Fruit fly (Drosophila melanogaster): ENCODE data around the gene dpr19.

The dpr19 gene

dm6 chr2L:10396877-10397587, 21.1 kb downstream of the dpr19 start:
- TF ChIP-seq Mnt (GFP tag; optimal IDR thresholded peaks at IDR 0.05), result peak; percentile 65
- TF ChIP-seq CG33017 (tag; optimal IDR thresholded peaks at IDR 0.05), result no peak
- TF ChIP-seq tj (GFP tag; optimal IDR thresholded peaks at IDR 0.05), result peak; percentile 84
- peak; percentile 59 for TF ChIP-seq cic (GFP tag; optimal IDR thresholded peaks at IDR 0.05)
- peak; percentile 99 for TF ChIP-seq kay (GFP tag; ENCODE audit: borderline replicate concordance)
- TF ChIP-seq ovo (GFP tag; optimal IDR thresholded peaks at IDR 0.05), result no peak

dm6 chr2L:10403803-10404315, 27.9 kb downstream of the dpr19 start:
- no peak for TF ChIP-seq CG7101 (tag; optimal IDR thresholded peaks at IDR 0.05)
- TF ChIP-seq CG5204 (GFP tag; optimal IDR thresholded peaks at IDR 0.05), result no peak
- TF ChIP-seq Mnt (GFP tag; optimal IDR thresholded peaks at IDR 0.05), result no peak
- peak; percentile 86 for TF ChIP-seq kay (GFP tag; ENCODE audit: borderline replicate concordance)
- no peak for TF ChIP-seq toe (GFP tag; optimal IDR thresholded peaks at IDR 0.05)
- no peak for TF ChIP-seq Crg-1 (GFP tag; optimal IDR thresholded peaks at IDR 0.05)
- TF ChIP-seq CG33017 (tag; optimal IDR thresholded peaks at IDR 0.05), result no peak
- TF ChIP-seq bab1 (GFP tag; optimal IDR thresholded peaks at IDR 0.05), result peak; percentile 39
- no peak for TF ChIP-seq cic (GFP tag; optimal IDR thresholded peaks at IDR 0.05)
- TF ChIP-seq CG7045 (GFP tag; optimal IDR thresholded peaks at IDR 0.05), result no peak
- no peak for TF ChIP-seq cnc (optimal IDR thresholded peaks at IDR 0.05)

dm6 chr2L:10405008-10405654, 29.2 kb downstream of the dpr19 start, which contains the start of the genes CG17768, LSm-4 and Ir31a:
Gene CG17768 (minus strand): TSS chr2L:10405203.
Gene LSm-4 (minus strand): TSS chr2L:10405203.
Gene Ir31a (plus strand): TSS chr2L:10405565.
- TF ChIP-seq ovo (GFP tag; optimal IDR thresholded peaks at IDR 0.05), result no peak
- no peak for TF ChIP-seq CG7045 (GFP tag; optimal IDR thresholded peaks at IDR 0.05)
- no peak for TF ChIP-seq Hr96 (GFP tag; optimal IDR thresholded peaks at IDR 0.05)
- no peak for TF ChIP-seq CG33017 (tag; optimal IDR thresholded peaks at IDR 0.05)
- no peak for TF ChIP-seq CG5204 (GFP tag; optimal IDR thresholded peaks at IDR 0.05)
- TF ChIP-seq CG12768 (GFP tag; optimal IDR thresholded peaks at IDR 0.05), result no peak
- no peak for TF ChIP-seq CG14711 (tag; optimal IDR thresholded peaks at IDR 0.05)

- TF ChIP-seq Clk (GFP tag; optimal IDR thresholded peaks at IDR 0.05) (peak; percentile 74), pad (GFP tag; optimal IDR thresholded peaks at IDR 0.05) (peak; percentile 64), CG1620 (GFP tag; optimal IDR thresholded peaks at IDR 0.05) (peak; percentile 83), cic (GFP tag; optimal IDR thresholded peaks at IDR 0.05) (no peak), ovo (GFP tag; optimal IDR thresholded peaks at IDR 0.05) (no peak), CG7101 (tag; optimal IDR thresholded peaks at IDR 0.05) (peak; percentile 87), CG11617 (GFP tag; optimal IDR thresholded peaks at IDR 0.05) (peak; percentile 86), CG5204 (GFP tag; optimal IDR thresholded peaks at IDR 0.05) (no peak), bab1 (GFP tag; optimal IDR thresholded peaks at IDR 0.05) (peak; percentile 73), CG12768 (GFP tag; optimal IDR thresholded peaks at IDR 0.05) (peak; percentile 80), CG7045 (GFP tag; optimal IDR thresholded peaks at IDR 0.05) (peak; percentile 80), kay (GFP tag; ENCODE audit: borderline replicate concordance) (peak; percentile 54), Crg-1 (GFP tag; optimal IDR thresholded peaks at IDR 0.05) (peak; percentile 83), CG14711 (tag; optimal IDR thresholded peaks at IDR 0.05) (peak; percentile 60), tj (GFP tag; optimal IDR thresholded peaks at IDR 0.05) (peak; percentile 53), toe (GFP tag; optimal IDR thresholded peaks at IDR 0.05) (no peak), Hr96 (GFP tag; optimal IDR thresholded peaks at IDR 0.05) (no peak), Mnt (GFP tag; optimal IDR thresholded peaks at IDR 0.05) (peak; percentile 90), CG33017 (tag; optimal IDR thresholded peaks at IDR 0.05) (peak; percentile 59), cnc (optimal IDR thresholded peaks at IDR 0.05) (no peak)
Observed at dm6 chr2L:10408122-10408576, 32.2 kb downstream of the dpr19 start, which contains the start of the genes Ip259 and RpS27A. Gene Ip259 (plus strand): TSS chr2L:10408352. Gene RpS27A (plus strand): TSS chr2L:10408352.

- TF ChIP-seq cic (GFP tag; optimal IDR thresholded peaks at IDR 0.05) (no peak), CG11617 (GFP tag; optimal IDR thresholded peaks at IDR 0.05) (peak; percentile 78), pad (GFP tag; optimal IDR thresholded peaks at IDR 0.05) (peak; percentile 52), tj (GFP tag; optimal IDR thresholded peaks at IDR 0.05) (peak; percentile 39), Hr96 (GFP tag; optimal IDR thresholded peaks at IDR 0.05) (no peak), CG33017 (tag; optimal IDR thresholded peaks at IDR 0.05) (peak; percentile 41), CG14711 (tag; optimal IDR thresholded peaks at IDR 0.05) (peak; percentile 47), Clk (GFP tag; optimal IDR thresholded peaks at IDR 0.05) (peak; percentile 31), toe (GFP tag; optimal IDR thresholded peaks at IDR 0.05) (no peak), ovo (GFP tag; optimal IDR thresholded peaks at IDR 0.05) (no peak), CG7101 (tag; optimal IDR thresholded peaks at IDR 0.05) (peak; percentile 60), CG5204 (GFP tag; optimal IDR thresholded peaks at IDR 0.05) (no peak), kay (GFP tag; ENCODE audit: borderline replicate concordance) (no peak), Mnt (GFP tag; optimal IDR thresholded peaks at IDR 0.05) (peak; percentile 33), CG1620 (GFP tag; optimal IDR thresholded peaks at IDR 0.05) (peak; percentile 46), CG7045 (GFP tag; optimal IDR thresholded peaks at IDR 0.05) (peak; percentile 64), CG12768 (GFP tag; optimal IDR thresholded peaks at IDR 0.05) (peak; percentile 61), bab1 (GFP tag; optimal IDR thresholded peaks at IDR 0.05) (no peak), Crg-1 (GFP tag; optimal IDR thresholded peaks at IDR 0.05) (no peak), cnc (optimal IDR thresholded peaks at IDR 0.05) (peak in 1 of 2 experiments; percentile 37)
Observed at dm6 chr2L:10413251-10414127, 37.5 kb downstream of the dpr19 start, which contains the start of the genes CG5355 and Klp31E. Gene CG5355 (minus strand): TSS chr2L:10413463. Gene Klp31E (plus strand): TSS chr2L:10414017.

Measured in whole organism, adult.